Worm (Caenorhabditis elegans): ENCODE results near the gene nhr-11.

DNA sequence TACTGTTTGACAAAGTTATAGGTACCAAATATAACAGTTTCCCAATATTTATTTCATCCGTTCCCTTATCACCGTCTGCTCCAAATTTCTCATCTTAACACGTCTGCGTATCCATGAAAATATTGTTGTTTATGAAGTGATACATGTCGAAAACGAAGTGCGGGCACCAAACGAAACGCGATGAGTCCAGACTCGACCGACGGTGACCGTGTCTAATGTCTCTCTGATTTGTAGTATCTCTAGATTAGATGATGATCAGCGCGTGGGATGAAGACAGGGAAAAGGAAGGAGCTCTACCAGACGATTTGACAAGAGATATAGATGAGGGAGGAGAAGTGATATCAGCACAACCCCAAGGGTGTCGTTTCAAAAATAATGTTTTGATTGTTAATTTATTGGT is 10.4 kb downstream of the nhr-11 start:
- TF ChIP-seq B0310.2 (tag; optimal IDR thresholded peaks at IDR 0.05): no peak
- no peak for TF ChIP-seq hmbx-1 (tag; optimal IDR thresholded peaks at IDR 0.05)
- TF ChIP-seq tra-4 (tag; optimal IDR thresholded peaks at IDR 0.05): no peak
- no peak for TF ChIP-seq ama-1 (optimal IDR thresholded peaks at IDR 0.05)
- no peak for TF ChIP-seq ceh-13 (GFP tag; optimal IDR thresholded peaks at IDR 0.05)

Data from whole organism, early embryonic.